Fruit fly (Drosophila melanogaster): ENCODE data around the gene CG11590.
A peak's percentile ranks its signal among the peaks of the same experiment; 100 is the strongest.

- TF ChIP-seq Crg-1 (GFP tag; optimal IDR thresholded peaks at IDR 0.05) (no peak), Hr96 (GFP tag; optimal IDR thresholded peaks at IDR 0.05) (peak; percentile 18), CG33017 (tag; optimal IDR thresholded peaks at IDR 0.05) (no peak)
Measured at dm6 chrX:14209209-14209781, 9.3 kb downstream of the CG11590 start.

Measured in whole organism, adult.